Worm (Caenorhabditis elegans) whole organism, L4 larva: ENCODE results near the gene Y57G11B.2.

Experiments used
- F26F4.8 ChIP-seq: fragments of 200-800 bp; sonication (Bioruptor generic); conservative IDR thresholded peaks from 2 replicates; pipeline ENCODE4 v1.3.6; 2022; ENCODE audit warnings: missing genetic modification characterization, missing compliant biosample characterization
- F37D6.2 ChIP-seq: sonication (generic microtip); optimal IDR thresholded peaks from 2 replicates; lab custom pipeline; 2016; ENCODE audit warnings: mild to moderate bottlenecking, missing genetic modification characterization, missing compliant biosample characterization
- F49E8.2 ChIP-seq: sonication (generic microtip); optimal IDR thresholded peaks from 2 replicates; lab custom pipeline; 2016; ENCODE audit warnings: missing compliant biosample characterization, mild to moderate bottlenecking, missing genetic modification characterization, borderline replicate concordance
- Y5F2A.4 ChIP-seq: fragments of 200-800 bp; sonication (Bioruptor generic); optimal IDR thresholded peaks from 2 replicates; lab custom pipeline; 2018; ENCODE audit warnings: mild to moderate bottlenecking, missing genetic modification characterization, missing compliant biosample characterization
- ZK546.5 ChIP-seq, 2 experiments: sonication (generic microtip); optimal IDR thresholded peaks; 2 replicates each; lab custom pipeline; 2017; ENCODE audit warnings: missing biosample characterization in 2 of 2, missing genetic modification characterization in 2 of 2
- aha-1 ChIP-seq: fragments of 150-350 bp; peaks from one replicate; lab custom pipeline; 2014; ENCODE audit warnings: missing biosample characterization, missing genetic modification characterization
- aly-2 ChIP-seq: sonication (generic microtip); optimal IDR thresholded peaks from 2 replicates; lab custom pipeline; 2018; ENCODE audit warnings: missing biosample characterization, missing genetic modification characterization
- arid-1 ChIP-seq: fragments of 200-800 bp; sonication (Bioruptor generic); conservative IDR thresholded peaks from 2 replicates; pipeline ENCODE4 v1.3.6; 2022; ENCODE audit warnings: missing genetic modification reagents, missing genetic modification characterization, missing compliant biosample characterization
- ceh-28 ChIP-seq: fragments of 150-350 bp; optimal IDR thresholded peaks from 2 replicates; lab custom pipeline; 2014; ENCODE audit warnings: missing biosample characterization, missing genetic modification reagents, missing genetic modification characterization
- ceh-32 ChIP-seq: sonication (generic microtip); optimal IDR thresholded peaks from 2 replicates; lab custom pipeline; 2016; ENCODE audit warnings: mild to moderate bottlenecking, missing genetic modification characterization, missing compliant biosample characterization; ENCODE audit not compliant: poor library complexity
- ceh-44 ChIP-seq: fragments of 200-800 bp; sonication (Bioruptor generic); IDR thresholded peaks from 2 replicates; pipeline ENCODE4 v1.3.6; 2022; ENCODE audit warnings: missing genetic modification reagents, missing genetic modification characterization, missing compliant biosample characterization
- ceh-62 ChIP-seq: sonication (generic microtip); optimal IDR thresholded peaks from 2 replicates; lab custom pipeline; 2017; ENCODE audit warnings: missing biosample characterization, missing genetic modification characterization
- ctbp-1 ChIP-seq: fragments of 200-800 bp; sonication (Bioruptor generic); IDR thresholded peaks from 2 replicates; pipeline ENCODE4 v1.3.6; 2022; ENCODE audit warnings: missing genetic modification reagents, missing genetic modification characterization, missing compliant biosample characterization
- daf-16 ChIP-seq, 3 experiments: sonication (generic microtip); optimal IDR thresholded peaks; 2 replicates each; lab custom pipeline; 2016 to 2017; ENCODE audit warnings: missing genetic modification characterization in 3 of 3, missing genetic modification reagents in 3 of 3, mild to moderate bottlenecking in 2 of 3, missing compliant biosample characterization in 2 of 3, missing biosample characterization in 1 of 3, moderate library complexity in 1 of 3
- daf-19 ChIP-seq: fragments of 200-800 bp; sonication (Bioruptor generic); conservative IDR thresholded peaks from 2 replicates; pipeline ENCODE4 v1.3.6; 2022; ENCODE audit warnings: missing genetic modification characterization, missing compliant biosample characterization
- dmd-9 ChIP-seq: fragments of 200-800 bp; sonication (Bioruptor generic); IDR thresholded peaks from 2 replicates; pipeline ENCODE4 v1.3.6; 2022; ENCODE audit warnings: missing genetic modification reagents, missing genetic modification characterization, missing compliant biosample characterization
- dpl-1 ChIP-seq: fragments of 150-350 bp; optimal IDR thresholded peaks from 2 replicates; lab custom pipeline; 2014; ENCODE audit warnings: missing biosample characterization, missing genetic modification reagents, missing genetic modification characterization
- duxl-1 ChIP-seq: sonication (generic microtip); optimal IDR thresholded peaks from 2 replicates; lab custom pipeline; 2016; ENCODE audit warnings: mild to moderate bottlenecking, missing genetic modification characterization, moderate library complexity, missing compliant biosample characterization; ENCODE audit not compliant: poor library complexity
- egl-27 ChIP-seq: sonication (generic microtip); optimal IDR thresholded peaks from 3 replicates; lab custom pipeline; 2017; ENCODE audit warnings: missing biosample characterization, missing genetic modification reagents, missing genetic modification characterization
- fkh-10 ChIP-seq: fragments of 150-350 bp; optimal IDR thresholded peaks from 2 replicates; lab custom pipeline; 2014; ENCODE audit warnings: missing biosample characterization, missing genetic modification reagents, missing genetic modification characterization
- hlh-11 ChIP-seq: fragments of 200-800 bp; sonication (Bioruptor generic); optimal IDR thresholded peaks from 2 replicates; lab custom pipeline; 2018; ENCODE audit warnings: mild to moderate bottlenecking, missing genetic modification characterization, missing compliant biosample characterization
- hmg-1.1 ChIP-seq: fragments of 200-800 bp; sonication (Bioruptor generic); IDR thresholded peaks from 2 replicates; pipeline ENCODE4 v1.3.6; 2022; ENCODE audit warnings: missing genetic modification reagents, missing genetic modification characterization, missing compliant biosample characterization
- jun-1 ChIP-seq: fragments of 150-350 bp; optimal IDR thresholded peaks from 2 replicates; lab custom pipeline; 2014; ENCODE audit warnings: missing biosample characterization, missing genetic modification reagents, missing genetic modification characterization
- lin-15B ChIP-seq: fragments of 150-350 bp; sonication (generic microtip); optimal IDR thresholded peaks from 3 replicates; lab custom pipeline; 2014; ENCODE audit warnings: missing biosample characterization, missing genetic modification characterization
- lsy-2 ChIP-seq, 2 experiments: fragments of 150-350 bp in 1 of 2; sonication (generic microtip) in 1 of 2; optimal IDR thresholded peaks; 2 replicates each; lab custom pipeline; 2014 to 2017; ENCODE audit warnings: missing biosample characterization in 2 of 2, missing genetic modification characterization in 2 of 2
- madf-5 ChIP-seq, 2 experiments: fragments of 200-800 bp; sonication (Bioruptor generic); IDR thresholded peaks; 2 replicates each; pipeline ENCODE4 v1.3.6; 2022; ENCODE audit warnings: missing compliant biosample characterization in 2 of 2, missing genetic modification characterization in 2 of 2
- mep-1 ChIP-seq: fragments of 150-350 bp; sonication (generic microtip); optimal IDR thresholded peaks from 3 replicates; lab custom pipeline; 2014; ENCODE audit warnings: missing biosample characterization, missing genetic modification characterization
- mxl-3 ChIP-seq: fragments of 200-800 bp; sonication (Bioruptor generic); optimal IDR thresholded peaks from 2 replicates; lab custom pipeline; 2018; ENCODE audit warnings: mild to moderate bottlenecking, missing genetic modification characterization, missing compliant biosample characterization
- nhr-11 ChIP-seq: fragments of 150-350 bp; optimal IDR thresholded peaks from 2 replicates; lab custom pipeline; 2014; ENCODE audit warnings: missing biosample characterization, missing genetic modification characterization
- nhr-237 ChIP-seq: sonication (generic microtip); optimal IDR thresholded peaks from 2 replicates; lab custom pipeline; 2017; ENCODE audit warnings: missing biosample characterization, missing genetic modification characterization
- nhr-28 ChIP-seq: fragments of 150-350 bp; optimal IDR thresholded peaks from 2 replicates; lab custom pipeline; 2014; ENCODE audit warnings: missing biosample characterization, missing genetic modification characterization
- nhr-48 ChIP-seq: sonication (generic microtip); optimal IDR thresholded peaks from 2 replicates; lab custom pipeline; 2016; ENCODE audit warnings: mild to moderate bottlenecking, missing genetic modification characterization, missing compliant biosample characterization
- nhr-6 ChIP-seq: fragments of 150-350 bp; optimal IDR thresholded peaks from 2 replicates; lab custom pipeline; 2014; ENCODE audit warnings: missing biosample characterization, missing genetic modification characterization
- nhr-76 ChIP-seq: fragments of 150-350 bp; optimal IDR thresholded peaks from 2 replicates; lab custom pipeline; 2014; ENCODE audit warnings: missing biosample characterization, missing genetic modification characterization
- pha-4 ChIP-seq, 2 experiments: fragments of 150-350 bp in 1 of 2; fragments of 200-800 bp in 1 of 2; sonication (Bioruptor generic) in 1 of 2; IDR thresholded peaks in 1 of 2; optimal IDR thresholded peaks in 1 of 2; 2 replicates each; pipeline versions ENCODE4 v1.3.6 to Lab custom; 2014 to 2022; ENCODE audit warnings: missing genetic modification characterization in 2 of 2, missing genetic modification reagents in 2 of 2, missing biosample characterization in 1 of 2, missing compliant biosample characterization in 1 of 2
- pqm-1 ChIP-seq: sonication (generic microtip); optimal IDR thresholded peaks from 2 replicates; lab custom pipeline; 2017; ENCODE audit warnings: missing biosample characterization, missing genetic modification characterization
- rbr-2 ChIP-seq: sonication (generic microtip); optimal IDR thresholded peaks from 2 replicates; lab custom pipeline; 2016; ENCODE audit warnings: missing genotype, missing genetic modification characterization, missing compliant biosample characterization
- saeg-2 ChIP-seq: fragments of 200-800 bp; sonication (Bioruptor generic); IDR thresholded peaks from 2 replicates; pipeline ENCODE4 v1.3.6; 2022; ENCODE audit warnings: missing genetic modification reagents, missing genetic modification characterization, missing compliant biosample characterization
- sdz-12 ChIP-seq: fragments of 200-800 bp; sonication (Bioruptor generic); optimal IDR thresholded peaks from 2 replicates; lab custom pipeline; 2018; ENCODE audit warnings: mild to moderate bottlenecking, missing genetic modification characterization, missing compliant biosample characterization
- set-16 ChIP-seq: fragments of 200-800 bp; sonication (Bioruptor generic); IDR thresholded peaks from 2 replicates; pipeline ENCODE4 v1.3.6; 2022; ENCODE audit warnings: missing genetic modification reagents, missing genetic modification characterization, missing compliant biosample characterization
- snpc-1.2 ChIP-seq: fragments of 200-800 bp; sonication (Bioruptor generic); IDR thresholded peaks from 2 replicates; pipeline ENCODE4 v1.3.6; 2022; ENCODE audit warnings: missing genetic modification reagents, missing genetic modification characterization, missing compliant biosample characterization
- spr-3 ChIP-seq: fragments of 200-800 bp; sonication (Bioruptor generic); optimal IDR thresholded peaks from 2 replicates; lab custom pipeline; 2018; ENCODE audit warnings: mild to moderate bottlenecking, missing genetic modification characterization, missing compliant biosample characterization
- unc-62 ChIP-seq, 3 experiments: fragments of 150-350 bp in 1 of 3; sonication (generic microtip); optimal IDR thresholded peaks in 2 of 3; peaks in 1 of 3; 1 replicate in 1 of 3; 2 replicates in 2 of 3; lab custom pipeline; 2014 to 2017; ENCODE audit warnings: missing biosample characterization in 3 of 3, missing genetic modification characterization in 3 of 3, missing genetic modification reagents in 3 of 3, missing genotype in 1 of 3
- vab-7 ChIP-seq: fragments of 200-800 bp; sonication (Bioruptor generic); IDR thresholded peaks from 2 replicates; pipeline ENCODE4 v1.3.6; 2022; ENCODE audit warnings: missing genetic modification reagents, missing genetic modification characterization, missing compliant biosample characterization
- zfp-3 ChIP-seq: fragments of 200-800 bp; sonication (Bioruptor generic); conservative IDR thresholded peaks from 2 replicates; pipeline ENCODE4 v1.3.6; 2022; ENCODE audit warnings: missing genetic modification reagents, missing genetic modification characterization, missing compliant biosample characterization

Y57G11B.2 gene

DNA sequence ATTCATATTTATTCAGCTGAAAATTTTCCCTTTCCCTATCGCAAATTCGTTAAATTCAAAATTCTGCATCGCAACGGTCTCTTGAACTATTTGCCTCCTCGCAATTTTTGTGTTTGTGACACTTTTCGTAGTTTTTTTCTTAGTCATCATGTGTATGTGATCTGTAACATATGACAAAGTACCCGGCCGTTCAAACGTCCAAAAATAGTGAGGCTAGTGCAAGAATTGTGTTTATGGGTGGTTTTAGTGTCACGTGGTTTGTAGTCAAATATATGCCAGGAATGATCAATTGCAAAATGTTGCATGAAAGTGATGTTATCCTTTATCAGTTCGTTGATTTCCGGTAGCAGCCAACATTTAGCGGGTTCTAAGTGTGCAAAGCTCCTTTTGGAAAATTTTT lies 44.6 kb downstream of the Y57G11B.2 start (continued):
- peak; percentile 98 for TF ChIP-seq nhr-28
- TF ChIP-seq ZK546.5 (tag; optimal IDR thresholded peaks at IDR 0.05; lab: Kevin White, UChicago) = no peak
- TF ChIP-seq lsy-2 (tag; optimal IDR thresholded peaks at IDR 0.05; lab: Kevin White, UChicago) = peak in 1 of 2 experiments; percentile 37
- no peak for TF ChIP-seq F37D6.2 (tag; lab: Kevin White, UChicago)
- TF ChIP-seq spr-3 = no peak
- TF ChIP-seq F26F4.8 = no peak
- TF ChIP-seq pqm-1 (tag; lab: Kevin White, UChicago) = peak; percentile 12
- TF ChIP-seq daf-16 (GFP tag; optimal IDR thresholded peaks at IDR 0.05; lab: Kevin White, UChicago) = no peak
- TF ChIP-seq daf-16 (tag; optimal IDR thresholded peaks at IDR 0.05; lab: Kevin White, UChicago) = peak; percentile 71
- TF ChIP-seq set-16 (GFP tag; lab: Robert Waterston, UW) = no peak
- no peak for TF ChIP-seq ceh-32 (tag; lab: Kevin White, UChicago)

DNA sequence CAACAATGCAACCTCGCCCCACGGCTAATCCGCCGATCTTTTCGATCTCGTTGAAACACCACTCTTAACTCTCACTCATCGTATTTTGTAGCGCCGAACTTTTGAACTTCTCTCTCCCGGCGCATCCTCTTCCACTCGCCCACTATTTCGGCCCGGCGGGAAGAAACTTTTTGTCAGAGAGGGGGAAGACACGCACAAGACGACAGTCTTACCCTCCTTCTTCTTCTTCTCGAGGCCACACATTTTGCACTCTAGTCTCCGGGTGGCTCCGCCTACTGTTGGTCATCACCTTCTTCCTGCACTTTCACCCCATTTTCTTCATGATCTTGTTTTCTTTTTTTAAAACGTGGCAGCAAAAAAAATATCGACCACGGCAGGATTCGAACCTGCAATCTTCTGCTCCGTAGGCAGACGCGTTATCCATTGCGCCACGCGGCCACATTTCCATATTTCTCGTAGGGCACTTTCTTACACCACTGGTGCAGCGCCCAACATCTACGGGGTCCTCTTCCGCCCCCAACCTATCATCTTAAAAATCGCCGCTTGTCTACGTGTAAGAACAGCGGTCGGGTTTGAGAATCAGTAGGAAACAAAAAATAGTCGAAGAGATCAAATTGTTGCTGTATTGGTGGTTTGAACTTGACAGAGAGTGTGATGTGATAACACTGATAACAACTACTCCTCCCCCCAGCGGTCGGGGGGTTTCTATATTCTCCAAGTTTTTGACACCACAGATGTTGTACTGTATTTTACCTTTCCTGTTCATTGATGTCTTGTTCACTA lies 46.0 kb downstream of the Y57G11B.2 start:
- TF ChIP-seq F49E8.2 (tag; lab: Kevin White, UChicago) (no peak), madf-5 (GFP tag; IDR thresholded peaks at IDR 0.05; lab: Robert Waterston, UW) (0 out of 4 replicates have a peak, but pooled peaks of 1 of the 2 experiments have one; percentile 34), ceh-32 (tag; lab: Kevin White, UChicago) (no peak), nhr-11 (tag; lab: Kevin White, UChicago) (peak; percentile 67), ceh-28 (tag; lab: Kevin White, UChicago) (no peak), vab-7 (0 out of 2 replicates have a peak, but pooled peaks have one; percentile 14), aly-2 (tag; lab: Kevin White, UChicago) (no peak), lin-15B (no peak), nhr-76 (no peak), F37D6.2 (tag; lab: Kevin White, UChicago) (no peak), aha-1 (tag; lab: Kevin White, UChicago) (peak; percentile 98), hlh-11 (tag; lab: Kevin White, UChicago) (peak; percentile 84), hmg-1.1 (GFP tag; lab: Robert Waterston, UW) (peak; percentile 7; the same call in 1 of the 2 replicates), sdz-12 (GFP tag; lab: Kevin White, UChicago) (no peak), ceh-62 (tag; lab: Kevin White, UChicago) (no peak), duxl-1 (peak; percentile 38), nhr-48 (tag; lab: Kevin White, UChicago) (peak; percentile 93), snpc-1.2 (peak; percentile 99), dmd-9 (GFP tag; lab: Robert Waterston, UW) (no peak; the same call in 1 of the 2 replicates), rbr-2 (tag; lab: Kevin White, UChicago) (peak; percentile 6), lsy-2 (tag; optimal IDR thresholded peaks at IDR 0.05; lab: Kevin White, UChicago) (peak; percentile 36 to 61), pha-4 (GFP tag; IDR thresholded peaks at IDR 0.05; lab: Robert Waterston, UW) (no peak; the same call in 1 of the 2 replicates), pha-4 (tag; optimal IDR thresholded peaks at IDR 0.05; lab: Kevin White, UChicago) (peak; percentile 9), nhr-237 (tag; lab: Kevin White, UChicago) (no peak), mxl-3 (GFP tag; lab: Kevin White, UChicago) (peak; percentile 60), jun-1 (tag; lab: Kevin White, UChicago) (peak; percentile 32), daf-19 (GFP tag; lab: Robert Waterston, UW) (no peak), mep-1 (tag; lab: Kevin White, UChicago) (peak; percentile 73), egl-27 (no peak), ceh-44 (GFP tag; lab: Robert Waterston, UW) (no peak), arid-1 (0 out of 2 replicates have a peak, but pooled peaks have one; percentile 4), unc-62 (GFP tag; optimal IDR thresholded peaks at IDR 0.05 in 1 of 2; lab: Kevin White, UChicago) (peak in 1 of 2 experiments; percentile 24), unc-62 (tag; optimal IDR thresholded peaks at IDR 0.05; lab: Kevin White, UChicago) (no peak), ctbp-1 (GFP tag; lab: Robert Waterston, UW) (peak; percentile 53; the same call in 1 of the 2 replicates), saeg-2 (GFP tag; lab: Robert Waterston, UW) (no peak), spr-3 (no peak), fkh-10 (GFP tag; lab: Kevin White, UChicago) (no peak), zfp-3 (GFP tag; lab: Robert Waterston, UW) (0 out of 2 replicates have a peak, but pooled peaks have one; percentile 60), nhr-6 (no peak), dpl-1 (peak; percentile 5), Y5F2A.4 (no peak)
